Fruit fly (Drosophila melanogaster) S2 (cell line): Measurements from ENCODE around the gene CG12065.

Experiments used
- CG8478 ChIP-seq: fragments of >200 bp; optimal IDR thresholded peaks from 2 replicates; lab custom pipeline; 2018
- CTCF ChIP-seq, 2 experiments: fragments of >200 bp; optimal IDR thresholded peaks; 2 replicates each; lab custom pipeline; 2018

DNA sequence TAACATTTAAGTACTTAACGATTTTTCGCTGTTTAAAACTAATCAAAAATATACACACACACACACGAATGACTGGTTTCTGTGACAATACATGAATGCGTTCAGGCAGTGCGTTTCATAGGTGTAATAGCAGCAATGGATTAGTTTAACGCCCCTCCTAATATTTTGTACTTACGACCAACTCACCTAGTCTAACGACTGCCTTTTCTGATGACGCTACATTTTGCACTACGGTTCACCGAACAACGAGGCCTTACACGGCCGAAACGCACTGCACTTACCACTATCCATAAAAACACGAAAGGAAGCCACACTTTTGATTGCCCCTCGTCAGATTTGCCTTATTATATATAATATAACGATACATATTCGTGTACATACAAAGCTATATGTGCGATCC, 27.1 kb downstream of the CG12065 start:
- no peak for TF ChIP-seq CG8478 (lab: Kevin White, UChicago)
- no peak for TF ChIP-seq CTCF (optimal IDR thresholded peaks at IDR 0.05; lab: Kevin White, UChicago)
